Worm (Caenorhabditis elegans): ENCODE results near the gene abu-12.

DNA sequence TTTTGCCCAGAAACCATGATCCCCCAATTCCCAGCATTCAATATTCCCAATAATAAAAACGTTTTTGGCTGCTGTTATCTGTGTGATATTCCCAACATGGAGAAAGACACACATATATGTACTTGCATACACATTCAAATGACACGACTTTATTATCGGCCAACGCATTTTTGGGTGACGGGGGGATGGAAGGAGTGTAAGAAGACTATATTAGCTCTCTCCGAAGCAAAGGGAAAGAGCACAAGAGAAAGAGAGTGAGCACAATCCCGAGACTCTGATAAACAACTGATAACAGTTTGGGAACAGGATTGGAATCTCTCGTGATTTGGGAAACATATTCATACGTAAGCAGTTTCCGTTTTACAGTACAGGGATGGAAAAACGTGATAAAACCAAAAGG, 17.0 kb downstream of the abu-12 start:
- no peak for TF ChIP-seq madf-2 (tag; optimal IDR thresholded peaks at IDR 0.05)
- no peak for TF ChIP-seq ahr-1 (tag; optimal IDR thresholded peaks at IDR 0.05)
- TF ChIP-seq nfya-1 (tag; optimal IDR thresholded peaks at IDR 0.05): no peak
- no peak for TF ChIP-seq unc-42 (tag; optimal IDR thresholded peaks at IDR 0.05)
- TF ChIP-seq sox-2 (GFP tag; IDR thresholded peaks at IDR 0.05): no peak
- TF ChIP-seq ama-1 (optimal IDR thresholded peaks at IDR 0.05): no peak
- TF ChIP-seq ceh-18 (tag; optimal IDR thresholded peaks at IDR 0.05): no peak
- no peak for TF ChIP-seq dmd-4 (tag; optimal IDR thresholded peaks at IDR 0.05; ENCODE audit: borderline replicate concordance)
- TF ChIP-seq syd-9 (tag; optimal IDR thresholded peaks at IDR 0.05): no peak
- no peak for TF ChIP-seq pax-1 (tag; optimal IDR thresholded peaks at IDR 0.05)
- no peak for TF ChIP-seq dve-1 (tag; optimal IDR thresholded peaks at IDR 0.05)

All from whole organism, late embryonic.